Worm (Caenorhabditis elegans) whole organism, young adult: ENCODE measurements around the gene Y14H12A.2.

ENCODE experiments used
- C17E4.6 ChIP-seq: fragments of 200-800 bp; sonication (Bioruptor generic); IDR thresholded peaks from 2 replicates; pipeline ENCODE4 v1.3.6; 2022; ENCODE audit warnings: missing genetic modification reagents, missing genetic modification characterization, missing compliant biosample characterization
- F10E7.11 ChIP-seq: sonication (generic microtip); optimal IDR thresholded peaks from 2 replicates; lab custom pipeline; 2017; ENCODE audit warnings: mild to moderate bottlenecking, missing genetic modification characterization, moderate library complexity, missing compliant biosample characterization
- F39B2.1 ChIP-seq: fragments of 200-800 bp; sonication (Bioruptor generic); IDR thresholded peaks from 2 replicates; pipeline ENCODE4 v1.3.6; 2022; ENCODE audit warnings: missing genetic modification reagents, missing genetic modification characterization, missing compliant biosample characterization
- F49E8.2 ChIP-seq: sonication (generic microtip); optimal IDR thresholded peaks from 3 replicates; lab custom pipeline; 2017; ENCODE audit warnings: missing genetic modification characterization, mild to moderate bottlenecking, missing compliant biosample characterization, antibody characterized with exemption, moderate library complexity; ENCODE audit not compliant: insufficient read depth
- F57A8.1 ChIP-seq: fragments of 200-800 bp; sonication (Bioruptor generic); optimal IDR thresholded peaks from 2 replicates; lab custom pipeline; 2018; ENCODE audit warnings: mild to moderate bottlenecking, missing genetic modification characterization, moderate library complexity, missing compliant biosample characterization
- K11D2.4 ChIP-seq: fragments of 200-800 bp; sonication (Bioruptor generic); IDR thresholded peaks from 2 replicates; pipeline ENCODE4 v1.3.6; 2022; ENCODE audit warnings: missing genetic modification reagents, missing genetic modification characterization, missing compliant biosample characterization
- T07F8.4 ChIP-seq: sonication (generic microtip); optimal IDR thresholded peaks from 2 replicates; lab custom pipeline; 2016; ENCODE audit warnings: mild to moderate bottlenecking, missing genetic modification characterization, moderate library complexity, missing compliant biosample characterization
- T26A5.8 ChIP-seq: sonication (generic microtip); optimal IDR thresholded peaks from 2 replicates; lab custom pipeline; 2016; ENCODE audit warnings: missing genetic modification characterization, missing compliant biosample characterization
- Y67H2A.10 ChIP-seq: fragments of 200-800 bp; sonication (Bioruptor generic); conservative IDR thresholded peaks from 2 replicates; pipeline ENCODE4 v1.3.6; 2022; ENCODE audit warnings: missing genetic modification reagents, missing genetic modification characterization, missing compliant biosample characterization
- ZK185.1 ChIP-seq: sonication (generic microtip); optimal IDR thresholded peaks from 2 replicates; lab custom pipeline; 2016; ENCODE audit warnings: mild to moderate bottlenecking, missing genetic modification characterization, missing compliant biosample characterization; ENCODE audit not compliant: poor library complexity, severe bottlenecking
- athp-1 ChIP-seq: sonication (generic microtip); optimal IDR thresholded peaks from 2 replicates; lab custom pipeline; 2017; ENCODE audit warnings: mild to moderate bottlenecking, missing genetic modification characterization, missing compliant biosample characterization
- attf-6 ChIP-seq: fragments of 200-800 bp; sonication (Bioruptor generic); IDR thresholded peaks from 2 replicates; pipeline ENCODE4 v1.3.6; 2022; ENCODE audit warnings: missing genetic modification reagents, missing genetic modification characterization, missing compliant biosample characterization
- bed-2 ChIP-seq: fragments of 200-800 bp; sonication (Bioruptor generic); IDR thresholded peaks from 2 replicates; pipeline ENCODE4 v1.3.6; 2022; ENCODE audit warnings: missing genetic modification reagents, missing genetic modification characterization, missing compliant biosample characterization
- ccch-3 ChIP-seq: fragments of 200-800 bp; sonication (Bioruptor generic); optimal IDR thresholded peaks from 2 replicates; lab custom pipeline; 2018; ENCODE audit warnings: mild to moderate bottlenecking, missing genetic modification characterization, missing compliant biosample characterization
- cebp-2 ChIP-seq: fragments of 200-800 bp; sonication (Bioruptor generic); IDR thresholded peaks from 2 replicates; pipeline ENCODE4 v1.3.6; 2022; ENCODE audit warnings: missing genetic modification characterization, missing compliant biosample characterization
- ceh-27 ChIP-seq: fragments of 200-800 bp; sonication (Bioruptor generic); optimal IDR thresholded peaks from 2 replicates; lab custom pipeline; 2018; ENCODE audit warnings: mild to moderate bottlenecking, missing genetic modification characterization, moderate library complexity, missing compliant biosample characterization
- ceh-58 ChIP-seq: fragments of 200-800 bp; sonication (Bioruptor generic); IDR thresholded peaks from 2 replicates; pipeline ENCODE4 v1.3.6; 2022; ENCODE audit warnings: missing genetic modification characterization, missing compliant biosample characterization
- ceh-91 ChIP-seq: fragments of 200-800 bp; sonication (Bioruptor generic); IDR thresholded peaks from 2 replicates; pipeline ENCODE4 v1.3.6; 2022; ENCODE audit warnings: missing genetic modification reagents, missing genetic modification characterization, missing compliant biosample characterization
- chd-7 ChIP-seq: sonication (generic microtip); optimal IDR thresholded peaks from 2 replicates; lab custom pipeline; 2016; ENCODE audit warnings: mild to moderate bottlenecking, missing genetic modification characterization, moderate library complexity, missing compliant biosample characterization
- dox-1 ChIP-seq: fragments of 200-800 bp; sonication (Bioruptor generic); IDR thresholded peaks from 2 replicates; pipeline ENCODE4 v1.3.6; 2022; ENCODE audit warnings: missing genetic modification reagents, missing genetic modification characterization, missing compliant biosample characterization
- egl-18 ChIP-seq: fragments of 200-800 bp; sonication (Bioruptor generic); IDR thresholded peaks from 2 replicates; pipeline ENCODE4 v1.3.6; 2022; ENCODE audit warnings: missing genetic modification reagents, missing genetic modification characterization, missing compliant biosample characterization
- ekl-4 ChIP-seq: fragments of 200-800 bp; sonication (Bioruptor generic); IDR thresholded peaks from 2 replicates; pipeline ENCODE4 v1.3.6; 2022; ENCODE audit warnings: missing genetic modification reagents, missing genetic modification characterization, missing compliant biosample characterization
- fkh-3 ChIP-seq: sonication (generic microtip); optimal IDR thresholded peaks from 2 replicates; lab custom pipeline; 2016; ENCODE audit warnings: mild to moderate bottlenecking, missing genetic modification characterization, missing compliant biosample characterization
- hmg-20 ChIP-seq: fragments of 200-800 bp; sonication (Bioruptor generic); IDR thresholded peaks from 2 replicates; pipeline ENCODE4 v1.3.6; 2022; ENCODE audit warnings: missing genetic modification reagents, missing genetic modification characterization, missing compliant biosample characterization
- hrde-1 ChIP-seq: sonication (generic microtip); optimal IDR thresholded peaks from 2 replicates; lab custom pipeline; 2016; ENCODE audit warnings: missing genetic modification characterization, mild to moderate bottlenecking, missing compliant biosample characterization, moderate library complexity, missing genotype, missing genetic modification reagents, borderline replicate concordance
- hsf-1 ChIP-seq: fragments of 200-800 bp; sonication (Bioruptor generic); IDR thresholded peaks from 2 replicates; pipeline ENCODE4 v1.3.6; 2022; ENCODE audit warnings: missing genetic modification reagents, missing genetic modification characterization, missing compliant biosample characterization
- let-526 ChIP-seq: fragments of 200-800 bp; sonication (Bioruptor generic); IDR thresholded peaks from 2 replicates; pipeline ENCODE4 v1.3.6; 2022; ENCODE audit warnings: missing genetic modification reagents, missing genetic modification characterization, missing compliant biosample characterization
- lin-35 ChIP-seq, 3 experiments: fragments of 150-350 bp in 2 of 3; sonication (generic microtip) in 1 of 3; optimal IDR thresholded peaks; 2 replicates each; lab custom pipeline; 2014 to 2018; ENCODE audit warnings: missing biosample characterization in 3 of 3, missing genetic modification characterization in 3 of 3, missing genetic modification reagents in 3 of 3
- lin-40 ChIP-seq: sonication (generic microtip); optimal IDR thresholded peaks from 2 replicates; lab custom pipeline; 2016; ENCODE audit warnings: missing genetic modification characterization, mild to moderate bottlenecking, missing compliant biosample characterization, missing genotype, missing genetic modification reagents
- madf-6 ChIP-seq: fragments of 200-800 bp; sonication (Bioruptor generic); IDR thresholded peaks from 2 replicates; pipeline ENCODE4 v1.3.6; 2022; ENCODE audit warnings: missing genetic modification reagents, missing genetic modification characterization, missing compliant biosample characterization
- nfya-1 ChIP-seq: sonication (generic microtip); optimal IDR thresholded peaks from 2 replicates; lab custom pipeline; 2017; ENCODE audit warnings: antibody characterized with exemption, missing compliant biosample characterization, missing genetic modification characterization, borderline replicate concordance; ENCODE audit not compliant: insufficient read depth
- nhr-80 ChIP-seq: sonication (generic microtip); optimal IDR thresholded peaks from 2 replicates; lab custom pipeline; 2016; ENCODE audit warnings: missing genetic modification characterization, missing compliant biosample characterization
- rec-8 ChIP-seq, 2 experiments: sonication (generic microtip); optimal IDR thresholded peaks; 2 replicates each; lab custom pipeline; 2016; ENCODE audit warnings: mild to moderate bottlenecking in 2 of 2, missing genetic modification characterization in 2 of 2, missing genetic modification reagents in 2 of 2, missing genotype in 2 of 2, missing biosample characterization in 1 of 2, missing compliant biosample characterization in 1 of 2, moderate library complexity in 1 of 2
- snpc-1.3 ChIP-seq: sonication (generic microtip); optimal IDR thresholded peaks from 2 replicates; lab custom pipeline; 2017; ENCODE audit warnings: missing genetic modification characterization, mild to moderate bottlenecking, missing compliant biosample characterization, antibody characterized with exemption, moderate library complexity, missing genotype, missing genetic modification reagents; ENCODE audit not compliant: insufficient read depth
- snpc-4 ChIP-seq, 5 experiments: fragments of 150-350 bp in 1 of 5; sonication (generic microtip) in 4 of 5; optimal IDR thresholded peaks; 2 replicates each; lab custom pipeline; 2014 to 2018; ENCODE audit warnings: missing genetic modification characterization in 5 of 5, missing biosample characterization in 3 of 5, antibody characterized with exemption in 2 of 5, mild to moderate bottlenecking in 2 of 5, missing compliant biosample characterization in 2 of 5, missing genotype in 2 of 5, moderate library complexity in 2 of 5, missing genetic modification reagents in 1 of 5
- tbp1 ChIP-seq: fragments of 200-800 bp; sonication (Bioruptor generic); optimal IDR thresholded peaks from 2 replicates; lab custom pipeline; 2018; ENCODE audit warnings: mild to moderate bottlenecking, missing genetic modification characterization, missing compliant biosample characterization
- tlf-1 ChIP-seq: fragments of 200-800 bp; sonication (Bioruptor generic); optimal IDR thresholded peaks from 2 replicates; lab custom pipeline; 2018; ENCODE audit warnings: mild to moderate bottlenecking, missing genetic modification characterization, missing compliant biosample characterization
- unc-130 ChIP-seq: sonication (generic microtip); optimal IDR thresholded peaks from 2 replicates; lab custom pipeline; 2016; ENCODE audit warnings: missing genetic modification reagents, missing genetic modification characterization, missing compliant biosample characterization
- ztf-26 ChIP-seq: sonication (generic microtip); optimal IDR thresholded peaks from 2 replicates; lab custom pipeline; 2017; ENCODE audit warnings: missing genetic modification characterization, missing compliant biosample characterization
- ztf-6 ChIP-seq: fragments of 200-800 bp; sonication (Bioruptor generic); IDR thresholded peaks from 2 replicates; pipeline ENCODE4 v1.3.6; 2022; ENCODE audit warnings: missing genetic modification reagents, missing genetic modification characterization, missing compliant biosample characterization

Y14H12A.2 gene

ce11 chrII:3961256-3961655 lies 28.2 kb downstream of the Y14H12A.2 start (continued):
- TF ChIP-seq egl-18 (GFP tag; lab: Robert Waterston, UW) (no peak), F49E8.2 (no peak), ZK185.1 (tag; lab: Kevin White, UChicago) (no peak), nfya-1 (tag; lab: Kevin White, UChicago) (no peak)

- TF ChIP-seq ceh-27 (GFP tag; lab: Kevin White, UChicago), result peak; percentile 18
- no peak for TF ChIP-seq ceh-58
- TF ChIP-seq athp-1 (tag; lab: Kevin White, UChicago), result no peak
- peak in 1 of 3 experiments; percentile 7 for TF ChIP-seq lin-35 (GFP tag; optimal IDR thresholded peaks at IDR 0.05; lab: Kevin White, UChicago)
- TF ChIP-seq F57A8.1, result no peak
- TF ChIP-seq let-526 (GFP tag; lab: Robert Waterston, UW), result no peak
- no peak for TF ChIP-seq dox-1 (GFP tag; lab: Robert Waterston, UW)
- TF ChIP-seq T26A5.8 (tag; lab: Kevin White, UChicago), result no peak
Measured at ce11 chrII:3960276-3960675, 29.2 kb downstream of the Y14H12A.2 start.

ce11 chrII:3959432-3960102 lies 29.9 kb downstream of the Y14H12A.2 start:
- TF ChIP-seq C17E4.6, result no peak
- no peak for TF ChIP-seq tbp1 (GFP tag; lab: Kevin White, UChicago)
- TF ChIP-seq hmg-20 (GFP tag; lab: Robert Waterston, UW), result no peak
- TF ChIP-seq ceh-27 (GFP tag; lab: Kevin White, UChicago), result no peak
- TF ChIP-seq Y67H2A.10 (GFP tag; lab: Robert Waterston, UW), result no peak
- no peak for TF ChIP-seq nhr-80 (tag; lab: Kevin White, UChicago)
- no peak for TF ChIP-seq chd-7
- TF ChIP-seq snpc-4 (GFP tag; optimal IDR thresholded peaks at IDR 0.05; lab: Kevin White, UChicago), result no peak
- TF ChIP-seq snpc-4 (tag; optimal IDR thresholded peaks at IDR 0.05; lab: Kevin White, UChicago), result no peak
- TF ChIP-seq fkh-3 (tag; lab: Kevin White, UChicago), result no peak
- no peak for TF ChIP-seq ztf-6 (GFP tag; lab: Robert Waterston, UW)
- no peak for TF ChIP-seq unc-130 (GFP tag; lab: Kevin White, UChicago)
- no peak for TF ChIP-seq madf-6 (GFP tag; lab: Robert Waterston, UW)
- TF ChIP-seq T07F8.4 (tag; lab: Kevin White, UChicago), result no peak
- TF ChIP-seq lin-40 (tag; lab: Kevin White, UChicago), result no peak
- TF ChIP-seq T26A5.8 (tag; lab: Kevin White, UChicago), result no peak
- TF ChIP-seq snpc-1.3 (tag; lab: Kevin White, UChicago), result no peak
- no peak for TF ChIP-seq dox-1 (GFP tag; lab: Robert Waterston, UW)

ce11 chrII:3958673-3959299 lies 30.7 kb downstream of the Y14H12A.2 start:
- TF ChIP-seq athp-1 (tag; lab: Kevin White, UChicago) (peak; percentile 18), F10E7.11 (tag; lab: Kevin White, UChicago) (no peak), ekl-4 (GFP tag; lab: Robert Waterston, UW) (peak; percentile 51; the same call in 1 of the 2 replicates), ztf-26 (tag; lab: Kevin White, UChicago) (no peak), tlf-1 (GFP tag; lab: Kevin White, UChicago) (no peak), ceh-91 (GFP tag; lab: Robert Waterston, UW) (no peak), bed-2 (GFP tag; lab: Robert Waterston, UW) (no peak), cebp-2 (GFP tag; lab: Robert Waterston, UW) (no peak), ccch-3 (GFP tag; lab: Kevin White, UChicago) (no peak), C17E4.6 (no peak), F49E8.2 (no peak), attf-6 (GFP tag; lab: Robert Waterston, UW) (no peak), F39B2.1 (GFP tag; lab: Robert Waterston, UW) (no peak), rec-8 (tag; optimal IDR thresholded peaks at IDR 0.05; lab: Kevin White, UChicago) (no peak), snpc-1.3 (tag; lab: Kevin White, UChicago) (no peak), K11D2.4 (GFP tag; lab: Robert Waterston, UW) (peak; percentile 62; the same call in 1 of the 2 replicates), tbp1 (GFP tag; lab: Kevin White, UChicago) (peak; percentile 38), hrde-1 (tag; lab: Kevin White, UChicago) (no peak), hsf-1 (GFP tag; lab: Robert Waterston, UW) (no peak)
